Worm (Caenorhabditis elegans): ENCODE results near the gene srh-139.

The srh-139 gene

DNA sequence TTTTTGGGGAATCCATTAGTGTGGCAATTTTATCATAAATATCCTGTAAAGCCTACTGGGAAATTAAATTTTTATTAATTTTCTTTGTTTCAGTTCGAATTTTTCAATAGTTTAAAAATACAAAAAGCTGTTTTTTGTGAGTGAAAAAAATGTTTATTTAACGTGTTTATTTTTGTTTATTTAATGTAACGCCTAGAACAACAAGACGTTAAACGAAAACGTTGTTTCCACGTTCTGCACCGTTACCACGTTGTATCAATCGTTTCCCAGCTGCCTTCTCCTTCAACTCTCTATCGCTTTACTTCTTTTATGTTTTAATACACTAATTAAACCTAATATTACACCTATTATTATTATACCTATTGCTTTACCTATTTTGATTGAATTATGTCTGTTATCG lies 36.0 kb upstream of the srh-139 start, which contains the start of gene T08G3.13:
Gene T08G3.13 (plus strand): TSS at position 301 of the 400 bp plus-strand sequence.
- TF ChIP-seq ceh-82 (tag; optimal IDR thresholded peaks at IDR 0.05), result no peak
- no peak for TF ChIP-seq unc-62 (GFP tag; optimal IDR thresholded peaks at IDR 0.05)
- no peak for TF ChIP-seq unc-39 (tag; optimal IDR thresholded peaks at IDR 0.05)
- TF ChIP-seq nhr-28 (tag; optimal IDR thresholded peaks at IDR 0.05), result no peak
- TF ChIP-seq lsy-12 (tag; optimal IDR thresholded peaks at IDR 0.05), result no peak
- TF ChIP-seq ceh-28 (tag; optimal IDR thresholded peaks at IDR 0.05), result no peak
- TF ChIP-seq elt-2 (tag; optimal IDR thresholded peaks at IDR 0.05), result no peak
- no peak for TF ChIP-seq ceh-9 (tag; optimal IDR thresholded peaks at IDR 0.05)
- TF ChIP-seq elt-3 (tag; optimal IDR thresholded peaks at IDR 0.05), result no peak
- TF ChIP-seq nhr-25 (tag; optimal IDR thresholded peaks at IDR 0.05), result no peak

DNA sequence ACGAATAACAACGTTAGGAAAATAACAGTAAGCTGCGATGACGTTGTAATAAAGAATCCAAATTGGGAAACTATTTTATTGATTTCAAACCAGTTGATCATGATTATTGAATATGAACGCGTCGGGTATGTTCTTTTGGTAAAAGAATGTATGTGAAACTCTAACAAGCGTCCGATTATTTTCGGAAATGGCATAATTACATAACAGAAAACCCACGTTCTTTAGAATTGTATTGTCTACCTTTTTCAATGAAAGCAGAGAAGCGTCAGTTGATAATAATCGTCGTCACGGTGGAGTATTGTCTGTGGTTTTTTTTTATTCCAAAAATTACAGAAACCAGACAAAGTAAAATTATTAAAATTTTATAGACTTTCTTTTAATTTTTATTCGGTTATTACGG lies 28.7 kb upstream of the srh-139 start, which contains the start of gene str-14:
Gene str-14 (minus strand): TSS at position 101 of the 400 bp plus-strand sequence.
- TF ChIP-seq pha-4 (tag; optimal IDR thresholded peaks at IDR 0.05) (no peak), mml-1 (tag; optimal IDR thresholded peaks at IDR 0.05) (no peak), fos-1 (tag; optimal IDR thresholded peaks at IDR 0.05) (no peak), tbx-2 (tag; optimal IDR thresholded peaks at IDR 0.05) (no peak), R02D3.7 (tag; optimal IDR thresholded peaks at IDR 0.05) (no peak), hmg-11 (tag; optimal IDR thresholded peaks at IDR 0.05) (no peak), daf-12 (tag; optimal IDR thresholded peaks at IDR 0.05) (no peak), ceh-9 (tag; optimal IDR thresholded peaks at IDR 0.05) (no peak), nhr-23 (tag; optimal IDR thresholded peaks at IDR 0.05) (no peak), mdl-1 (tag; optimal IDR thresholded peaks at IDR 0.05) (no peak), ztf-11 (tag; optimal IDR thresholded peaks at IDR 0.05) (no peak)

DNA sequence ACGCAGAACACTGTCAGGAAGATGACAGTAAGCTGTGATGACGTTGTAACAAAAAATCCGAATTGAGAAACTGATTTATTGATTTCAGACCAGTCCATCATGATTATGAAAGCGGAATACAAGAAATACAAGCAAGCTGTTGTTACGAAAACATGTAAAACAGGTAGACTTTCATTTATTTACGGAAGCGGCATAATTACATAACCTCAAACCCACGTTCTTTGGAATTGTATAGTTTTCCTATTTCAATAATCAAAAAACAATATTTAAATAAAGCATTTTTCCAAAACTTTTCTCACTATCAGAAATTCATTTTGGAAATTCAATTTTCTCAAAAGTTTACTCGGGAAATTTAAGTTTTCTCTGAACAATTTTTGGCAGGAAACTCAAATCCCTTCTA lies 25.1 kb upstream of the srh-139 start, which contains the start of gene str-15:
Gene str-15 (minus strand): TSS at position 101 of the 400 bp plus-strand sequence.
- no peak for TF ChIP-seq nfya-1 (tag; optimal IDR thresholded peaks at IDR 0.05; ENCODE audit: insufficient read depth)
- TF ChIP-seq mdl-1 (tag; optimal IDR thresholded peaks at IDR 0.05), result no peak
- TF ChIP-seq nhr-28 (tag; optimal IDR thresholded peaks at IDR 0.05), result no peak
- no peak for TF ChIP-seq skn-1 (tag; optimal IDR thresholded peaks at IDR 0.05)
- no peak for TF ChIP-seq zag-1 (tag; optimal IDR thresholded peaks at IDR 0.05)
- no peak for TF ChIP-seq jun-1 (tag; optimal IDR thresholded peaks at IDR 0.05)
- no peak for TF ChIP-seq nhr-76 (tag; optimal IDR thresholded peaks at IDR 0.05)
- no peak for TF ChIP-seq ceh-9 (tag; optimal IDR thresholded peaks at IDR 0.05)
- TF ChIP-seq elt-2 (tag; optimal IDR thresholded peaks at IDR 0.05), result no peak
- no peak for TF ChIP-seq pha-4 (tag; optimal IDR thresholded peaks at IDR 0.05)

DNA sequence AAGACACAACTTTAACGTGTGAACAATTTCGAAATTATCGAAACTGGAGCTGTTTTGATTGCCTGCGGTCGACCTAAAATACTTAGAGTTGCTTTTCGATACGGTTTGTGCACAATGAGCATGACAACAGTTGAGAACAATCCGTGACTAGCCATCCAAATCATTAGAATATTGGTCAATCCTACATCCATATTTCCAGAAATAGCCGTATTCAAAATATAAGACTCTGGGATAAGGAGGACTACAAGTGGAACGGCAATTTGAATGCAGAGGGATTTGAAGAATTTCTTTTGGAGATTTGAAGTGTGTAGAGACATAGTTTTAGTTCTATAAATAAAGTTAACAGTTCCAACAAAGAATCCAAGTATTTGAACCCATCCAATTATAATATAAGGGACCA lies 24.4 kb upstream of the srh-139 start:
- TF ChIP-seq pha-4 (tag; optimal IDR thresholded peaks at IDR 0.05) (no peak), ceh-28 (tag; optimal IDR thresholded peaks at IDR 0.05) (no peak), nhr-25 (tag; optimal IDR thresholded peaks at IDR 0.05) (no peak), ZK546.5 (tag; optimal IDR thresholded peaks at IDR 0.05) (no peak), pqm-1 (tag; optimal IDR thresholded peaks at IDR 0.05) (no peak), skn-1 (tag; optimal IDR thresholded peaks at IDR 0.05) (no peak), ztf-4 (tag; optimal IDR thresholded peaks at IDR 0.05) (no peak), elt-3 (tag; optimal IDR thresholded peaks at IDR 0.05) (no peak), daf-12 (tag; optimal IDR thresholded peaks at IDR 0.05) (no peak)

- no peak for TF ChIP-seq snpc-4 (tag; optimal IDR thresholded peaks at IDR 0.05)
- no peak for TF ChIP-seq hmg-11 (tag; optimal IDR thresholded peaks at IDR 0.05)
- TF ChIP-seq unc-39 (tag; optimal IDR thresholded peaks at IDR 0.05), result no peak
- TF ChIP-seq lin-15B (tag; optimal IDR thresholded peaks at IDR 0.05), result no peak
- no peak for TF ChIP-seq nhr-77 (tag; optimal IDR thresholded peaks at IDR 0.05)
- TF ChIP-seq fos-1 (tag; optimal IDR thresholded peaks at IDR 0.05), result no peak
- no peak for TF ChIP-seq pha-4 (tag; optimal IDR thresholded peaks at IDR 0.05)
- TF ChIP-seq unc-62 (GFP tag; optimal IDR thresholded peaks at IDR 0.05), result no peak
- TF ChIP-seq nhr-67 (tag; optimal IDR thresholded peaks at IDR 0.05), result no peak
- TF ChIP-seq tbx-2 (tag; optimal IDR thresholded peaks at IDR 0.05), result no peak
- no peak for TF ChIP-seq mdl-1 (tag; optimal IDR thresholded peaks at IDR 0.05)
- TF ChIP-seq nhr-25 (tag; optimal IDR thresholded peaks at IDR 0.05), result no peak
- TF ChIP-seq nhr-11 (tag; optimal IDR thresholded peaks at IDR 0.05), result no peak
- TF ChIP-seq egl-5 (tag; optimal IDR thresholded peaks at IDR 0.05), result no peak
These were observed 22.9 kb upstream of the srh-139 start, which contains the start of gene srh-142 for ce11 chrV:16460866-16461265. TSS of gene srh-142 (minus strand) at chrV:16460966.

All from whole organism, L3 larva.